Fruit fly (Drosophila melanogaster) whole organism, wandering third instar larva: Measurements from ENCODE around the gene Nup358.
A peak's percentile ranks its signal among the peaks of the same experiment; 100 is the strongest.

Source experiments
- Abd-B ChIP-seq: fragments of >200 bp; optimal IDR thresholded peaks from 2 replicates; lab custom pipeline; 2017; ENCODE audit warnings: missing biosample characterization, missing genetic modification characterization
- CG32264 ChIP-seq: fragments of 200-800 bp; sonication (Bioruptor generic); optimal IDR thresholded peaks from 2 replicates; lab custom pipeline; 2016; ENCODE audit warnings: missing biosample characterization, missing genetic modification characterization
- CrebA ChIP-seq: fragments of 200-800 bp; sonication (Bioruptor generic); optimal IDR thresholded peaks from 2 replicates; lab custom pipeline; 2016; ENCODE audit warnings: missing biosample characterization, mild to moderate bottlenecking, missing genetic modification characterization, borderline replicate concordance
- Dfd ChIP-seq: fragments of >200 bp; optimal IDR thresholded peaks from 2 replicates; lab custom pipeline; 2017; ENCODE audit warnings: missing biosample characterization, missing genetic modification characterization
- Hr78 ChIP-seq: fragments of >200 bp; optimal IDR thresholded peaks from 2 replicates; lab custom pipeline; 2017; ENCODE audit warnings: missing biosample characterization, missing genetic modification characterization
- Jra ChIP-seq: sonication (Bioruptor generic); optimal IDR thresholded peaks from 2 replicates; lab custom pipeline; 2016; ENCODE audit warnings: missing biosample characterization, missing genetic modification characterization
- Myc ChIP-seq: fragments of >200 bp; optimal IDR thresholded peaks from 2 replicates; lab custom pipeline; 2017
- br ChIP-seq: fragments of 200-800 bp; sonication (Bioruptor generic); optimal IDR thresholded peaks from 2 replicates; lab custom pipeline; 2016; ENCODE audit warnings: missing biosample characterization, missing genetic modification characterization
- dmrt93B ChIP-seq: fragments of 200-800 bp; sonication (Bioruptor generic); optimal IDR thresholded peaks from 2 replicates; lab custom pipeline; 2018; ENCODE audit warnings: missing biosample characterization, mild to moderate bottlenecking, missing genetic modification characterization
- h ChIP-seq: fragments of 200-800 bp; sonication (Bioruptor generic); optimal IDR thresholded peaks from 3 replicates; lab custom pipeline; 2016; ENCODE audit warnings: missing biosample characterization, mild to moderate bottlenecking, missing genetic modification characterization
- pan ChIP-seq: fragments of >200 bp; optimal IDR thresholded peaks from 2 replicates; lab custom pipeline; 2017
- psq ChIP-seq: fragments of 200-800 bp; sonication (Bioruptor generic); optimal IDR thresholded peaks from 3 replicates; lab custom pipeline; 2017; ENCODE audit warnings: missing biosample characterization, mild to moderate bottlenecking, missing genetic modification characterization, moderate library complexity

DNA sequence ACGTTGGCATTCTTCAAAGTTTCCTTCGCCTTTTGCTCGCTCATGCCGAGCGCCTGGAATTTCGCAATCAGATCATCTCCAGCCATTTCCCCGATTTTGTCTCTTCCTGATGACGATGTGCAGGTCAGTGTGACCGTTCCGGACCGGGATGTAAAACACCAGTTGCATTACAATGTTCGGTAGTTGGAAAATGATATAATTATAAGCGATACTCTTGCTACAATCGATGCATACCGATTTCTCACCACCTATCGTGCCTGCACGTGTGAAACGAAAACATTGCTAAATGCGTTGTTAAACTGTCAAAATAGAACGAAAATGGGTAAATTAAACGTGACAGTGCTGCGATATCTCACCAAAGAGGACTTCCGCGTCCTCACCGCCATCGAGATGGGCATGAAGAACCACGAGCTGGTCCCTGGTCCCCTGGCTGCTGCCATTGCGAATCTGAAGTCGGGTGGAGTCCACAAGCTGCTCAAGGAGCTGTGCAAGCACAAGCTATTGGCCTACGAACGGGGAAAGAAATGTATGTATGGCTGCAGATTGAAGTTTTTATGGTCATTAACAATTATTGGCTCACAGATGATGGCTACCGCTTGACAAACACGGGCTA lies 16.5 kb downstream of the Nup358 start, which contains the start of the genes GlnRS and RIOK2:
- TF ChIP-seq CG32264 (no peak), br (GFP tag; lab: Kevin White, UChicago) (no peak), pan (no peak), Abd-B (GFP tag; lab: Kevin White, UChicago) (peak; percentile 59), Dfd (no peak), psq (GFP tag; lab: Kevin White, UChicago) (no peak), Jra (no peak), dmrt93B (GFP tag; lab: Kevin White, UChicago) (no peak), CrebA (GFP tag; lab: Kevin White, UChicago) (no peak), h (no peak), Hr78 (peak; percentile 79), Myc (peak; percentile 75)
